Worm (Caenorhabditis elegans): ENCODE results near the gene irld-47.

ce11 chrII:7803174-7803573, 19.2 kb downstream of the irld-47 start:
- peak; percentile 59 for TF ChIP-seq elt-1 (tag; optimal IDR thresholded peaks at IDR 0.05)
- no peak for TF ChIP-seq fos-1 (tag; optimal IDR thresholded peaks at IDR 0.05)
- no peak for TF ChIP-seq mdl-1 (tag; optimal IDR thresholded peaks at IDR 0.05)
- TF ChIP-seq nhr-237 (tag; optimal IDR thresholded peaks at IDR 0.05): no peak
- TF ChIP-seq fkh-10 (GFP tag; optimal IDR thresholded peaks at IDR 0.05): no peak
- TF ChIP-seq aly-2 (tag; optimal IDR thresholded peaks at IDR 0.05): no peak
- TF ChIP-seq egl-27 (tag; optimal IDR thresholded peaks at IDR 0.05): no peak
- TF ChIP-seq tbx-2 (tag; optimal IDR thresholded peaks at IDR 0.05): no peak
- TF ChIP-seq R02D3.7 (tag; optimal IDR thresholded peaks at IDR 0.05): no peak
